Fruit fly (Drosophila melanogaster): ENCODE results near the gene CG5921.

The CG5921 gene

dm6 chrX:6050282-6050934 is at the start of gene CG5921:
Gene CG5921, plus strand, starts transcription at chrX:6050828.
- TF ChIP-seq Abd-B (GFP tag; optimal IDR thresholded peaks at IDR 0.05), result no peak
- no peak for TF ChIP-seq Mio (GFP tag; optimal IDR thresholded peaks at IDR 0.05)
- no peak for TF ChIP-seq ey (GFP tag; optimal IDR thresholded peaks at IDR 0.05)
- no peak for TF ChIP-seq pan (optimal IDR thresholded peaks at IDR 0.05)
- no peak for TF ChIP-seq brk (GFP tag; optimal IDR thresholded peaks at IDR 0.05)
- TF ChIP-seq Jra (GFP tag; optimal IDR thresholded peaks at IDR 0.05), result no peak

- TF ChIP-seq OdsH (GFP tag; optimal IDR thresholded peaks at IDR 0.05) (no peak), CG9705 (GFP tag; optimal IDR thresholded peaks at IDR 0.05) (no peak), fru (GFP tag; optimal IDR thresholded peaks at IDR 0.05) (no peak), foxo (GFP tag; optimal IDR thresholded peaks at IDR 0.05) (peak in 1 of 2 experiments; percentile 18), CrebA (GFP tag; optimal IDR thresholded peaks at IDR 0.05; ENCODE audit: borderline replicate concordance) (no peak), dsf (GFP tag; optimal IDR thresholded peaks at IDR 0.05; ENCODE audit: borderline replicate concordance) (no peak), Rel (GFP tag; optimal IDR thresholded peaks at IDR 0.05) (no peak), Rel (tag; optimal IDR thresholded peaks at IDR 0.05) (no peak), sv (GFP tag; optimal IDR thresholded peaks at IDR 0.05) (no peak), woc (GFP tag; optimal IDR thresholded peaks at IDR 0.05) (no peak), Vsx2 (GFP tag; optimal IDR thresholded peaks at IDR 0.05; ENCODE audit: partially characterized antibody) (no peak), dmrt93B (GFP tag; optimal IDR thresholded peaks at IDR 0.05) (peak; percentile 0), Dif (GFP tag; optimal IDR thresholded peaks at IDR 0.05; ENCODE audit: partially characterized antibody) (no peak), rgr (GFP tag; optimal IDR thresholded peaks at IDR 0.05) (peak; percentile 15), HLH106 (tag; optimal IDR thresholded peaks at IDR 0.05) (peak; percentile 27), Sp1 (GFP tag; optimal IDR thresholded peaks at IDR 0.05) (peak; percentile 18), br (GFP tag; optimal IDR thresholded peaks at IDR 0.05) (no peak)
Measured at dm6 chrX:6003830-6004229, 46.8 kb upstream of the CG5921 start.

- TF ChIP-seq rgr (GFP tag; optimal IDR thresholded peaks at IDR 0.05), result no peak
- no peak for TF ChIP-seq HLH106 (tag; optimal IDR thresholded peaks at IDR 0.05)
- no peak for TF ChIP-seq dsf (GFP tag; optimal IDR thresholded peaks at IDR 0.05; ENCODE audit: borderline replicate concordance)
- TF ChIP-seq sage (GFP tag; optimal IDR thresholded peaks at IDR 0.05), result no peak
- no peak for TF ChIP-seq Rel (GFP tag; optimal IDR thresholded peaks at IDR 0.05)
- TF ChIP-seq Rel (tag; optimal IDR thresholded peaks at IDR 0.05), result peak; percentile 62
- no peak for TF ChIP-seq N (GFP tag; optimal IDR thresholded peaks at IDR 0.05)
Measured at dm6 chrX:6007502-6007901, 43.1 kb upstream of the CG5921 start.

dm6 chrX:6010539-6011268 is 39.9 kb upstream of the CG5921 start:
- TF ChIP-seq dmrt93B (GFP tag; optimal IDR thresholded peaks at IDR 0.05), result no peak
- TF ChIP-seq Vsx2 (GFP tag; optimal IDR thresholded peaks at IDR 0.05; ENCODE audit: partially characterized antibody), result no peak
- TF ChIP-seq h (GFP tag; optimal IDR thresholded peaks at IDR 0.05), result no peak
- TF ChIP-seq Hr78 (GFP tag; optimal IDR thresholded peaks at IDR 0.05), result no peak
- TF ChIP-seq lola (GFP tag; optimal IDR thresholded peaks at IDR 0.05), result no peak
- no peak for TF ChIP-seq OdsH (GFP tag; optimal IDR thresholded peaks at IDR 0.05)
- no peak for TF ChIP-seq dsf (GFP tag; optimal IDR thresholded peaks at IDR 0.05; ENCODE audit: borderline replicate concordance)
- TF ChIP-seq woc (GFP tag; optimal IDR thresholded peaks at IDR 0.05), result no peak
- TF ChIP-seq jim (GFP tag; optimal IDR thresholded peaks at IDR 0.05), result no peak
- TF ChIP-seq Abd-B (GFP tag; optimal IDR thresholded peaks at IDR 0.05), result no peak
- no peak for TF ChIP-seq brk (GFP tag; optimal IDR thresholded peaks at IDR 0.05)

- TF ChIP-seq GATAd (GFP tag; optimal IDR thresholded peaks at IDR 0.05) (no peak), foxo (GFP tag; optimal IDR thresholded peaks at IDR 0.05) (no peak), Myc (optimal IDR thresholded peaks at IDR 0.05) (no peak), Vsx2 (GFP tag; optimal IDR thresholded peaks at IDR 0.05; ENCODE audit: partially characterized antibody) (peak; percentile 17), fru (GFP tag; optimal IDR thresholded peaks at IDR 0.05) (peak; percentile 18), h (GFP tag; optimal IDR thresholded peaks at IDR 0.05) (peak; percentile 4), rgr (GFP tag; optimal IDR thresholded peaks at IDR 0.05) (no peak), dmrt93B (GFP tag; optimal IDR thresholded peaks at IDR 0.05) (no peak), N (GFP tag; optimal IDR thresholded peaks at IDR 0.05) (peak; percentile 20)
Measured at dm6 chrX:6012976-6013684, 37.5 kb upstream of the CG5921 start, which contains the start of gene mab-21. Gene mab-21, minus strand, starts transcription at chrX:6013181.

Data from whole organism, wandering third instar larva.